Fruit fly (Drosophila melanogaster): Measurements from ENCODE around the gene CG3345.

The CG3345 gene

DNA sequence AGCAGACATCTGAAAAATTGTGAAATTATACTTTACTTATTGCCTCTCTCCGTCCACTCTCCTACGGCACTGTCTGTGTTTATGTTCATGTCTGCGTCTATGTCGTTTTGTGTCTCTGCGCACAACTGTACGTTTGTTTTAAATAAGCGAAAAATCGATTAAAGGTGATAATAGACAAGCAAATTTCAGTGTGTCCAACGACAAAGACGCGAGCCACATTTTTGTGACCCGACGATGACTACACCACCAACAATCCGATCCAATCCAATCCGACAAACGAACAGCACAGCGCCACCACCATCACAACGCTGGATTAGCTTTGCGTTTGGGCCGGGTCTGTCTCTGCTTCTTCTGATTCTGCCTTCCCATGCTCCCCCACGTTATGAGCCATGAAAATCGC lies 24.3 kb upstream of the CG3345 start:
- TF ChIP-seq Rel (GFP tag; optimal IDR thresholded peaks at IDR 0.05) (no peak), Rel (tag; optimal IDR thresholded peaks at IDR 0.05) (no peak), sv (GFP tag; optimal IDR thresholded peaks at IDR 0.05) (no peak), GATAd (GFP tag; optimal IDR thresholded peaks at IDR 0.05) (no peak), Mio (GFP tag; optimal IDR thresholded peaks at IDR 0.05) (no peak), OdsH (GFP tag; optimal IDR thresholded peaks at IDR 0.05) (no peak), foxo (GFP tag; optimal IDR thresholded peaks at IDR 0.05) (no peak), Dif (GFP tag; optimal IDR thresholded peaks at IDR 0.05; ENCODE audit: partially characterized antibody) (no peak), Vsx2 (GFP tag; optimal IDR thresholded peaks at IDR 0.05; ENCODE audit: partially characterized antibody) (no peak), CG9705 (GFP tag; optimal IDR thresholded peaks at IDR 0.05) (no peak), dsf (GFP tag; optimal IDR thresholded peaks at IDR 0.05; ENCODE audit: borderline replicate concordance) (no peak), psq (GFP tag; optimal IDR thresholded peaks at IDR 0.05) (no peak), CG32264 (GFP tag; optimal IDR thresholded peaks at IDR 0.05) (no peak), tai (GFP tag; optimal IDR thresholded peaks at IDR 0.05) (no peak), ey (GFP tag; optimal IDR thresholded peaks at IDR 0.05) (no peak), dl (GFP tag; optimal IDR thresholded peaks at IDR 0.05; ENCODE audit: insufficient read depth in 1 of 2, partially characterized antibody in 2 of 2) (no peak), br (GFP tag; optimal IDR thresholded peaks at IDR 0.05) (no peak), HLH106 (tag; optimal IDR thresholded peaks at IDR 0.05) (no peak), h (GFP tag; optimal IDR thresholded peaks at IDR 0.05) (no peak), brk (GFP tag; optimal IDR thresholded peaks at IDR 0.05) (no peak)

DNA sequence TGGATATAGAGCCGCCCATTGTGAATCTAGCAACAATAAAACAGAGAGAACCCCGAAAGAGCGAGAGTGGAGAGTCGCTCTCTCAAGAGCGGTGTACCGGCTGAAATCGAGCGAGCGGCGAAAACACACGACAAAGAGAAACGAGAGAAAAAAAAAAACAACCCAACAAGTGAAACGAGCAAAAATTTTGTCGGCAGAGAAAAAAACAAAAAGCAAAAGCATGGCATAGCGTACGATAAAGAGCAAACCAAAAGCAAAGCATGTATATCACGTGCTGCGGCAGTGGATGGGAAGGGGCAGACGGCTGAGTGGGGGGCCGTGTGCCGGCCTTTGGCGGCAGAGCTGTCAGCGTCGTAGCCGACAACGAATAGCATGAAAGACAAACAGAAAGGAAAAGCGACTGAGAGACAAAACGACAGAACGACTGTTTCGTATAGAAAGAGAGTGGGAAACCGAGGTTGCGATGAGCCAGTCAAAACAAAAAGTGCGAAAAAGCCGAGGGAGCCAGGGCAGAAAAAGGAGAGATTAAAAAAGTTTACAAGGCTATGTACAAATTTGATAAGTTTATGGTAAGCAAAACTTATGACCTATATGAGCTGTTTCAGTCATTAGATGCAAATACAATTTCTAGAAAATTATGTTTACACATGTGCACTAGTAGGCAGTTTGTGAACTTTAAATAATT lies 22.1 kb upstream of the CG3345 start:
- TF ChIP-seq ey (GFP tag; optimal IDR thresholded peaks at IDR 0.05) (no peak), fru (GFP tag; optimal IDR thresholded peaks at IDR 0.05) (no peak), Abd-B (GFP tag; optimal IDR thresholded peaks at IDR 0.05) (no peak), dmrt93B (GFP tag; optimal IDR thresholded peaks at IDR 0.05) (no peak), sv (GFP tag; optimal IDR thresholded peaks at IDR 0.05) (no peak), Vsx2 (GFP tag; optimal IDR thresholded peaks at IDR 0.05; ENCODE audit: partially characterized antibody) (no peak), jim (GFP tag; optimal IDR thresholded peaks at IDR 0.05) (peak; percentile 61), Hr83 (GFP tag; optimal IDR thresholded peaks at IDR 0.05; ENCODE audit: poor library complexity, severe bottlenecking) (peak; percentile 7), lola (GFP tag; optimal IDR thresholded peaks at IDR 0.05) (no peak), Sp1 (GFP tag; optimal IDR thresholded peaks at IDR 0.05) (peak; percentile 60), dsf (GFP tag; optimal IDR thresholded peaks at IDR 0.05; ENCODE audit: borderline replicate concordance) (no peak), Hnf4 (GFP tag; optimal IDR thresholded peaks at IDR 0.05) (no peak), N (GFP tag; optimal IDR thresholded peaks at IDR 0.05) (no peak), pan (optimal IDR thresholded peaks at IDR 0.05) (no peak), foxo (GFP tag; optimal IDR thresholded peaks at IDR 0.05) (peak in 1 of 2 experiments; percentile 51), sage (GFP tag; optimal IDR thresholded peaks at IDR 0.05) (peak; percentile 29), Dfd (GFP tag; optimal IDR thresholded peaks at IDR 0.05) (no peak), psq (GFP tag; optimal IDR thresholded peaks at IDR 0.05) (peak; percentile 99), Dif (GFP tag; optimal IDR thresholded peaks at IDR 0.05; ENCODE audit: partially characterized antibody) (peak; percentile 95), usp (GFP tag; optimal IDR thresholded peaks at IDR 0.05) (no peak), rgr (GFP tag; optimal IDR thresholded peaks at IDR 0.05) (no peak), br (GFP tag; optimal IDR thresholded peaks at IDR 0.05) (no peak), woc (GFP tag; optimal IDR thresholded peaks at IDR 0.05) (no peak), GATAd (GFP tag; optimal IDR thresholded peaks at IDR 0.05) (no peak), CrebA (GFP tag; optimal IDR thresholded peaks at IDR 0.05; ENCODE audit: borderline replicate concordance) (no peak), CG9705 (GFP tag; optimal IDR thresholded peaks at IDR 0.05) (no peak), HLH106 (tag; optimal IDR thresholded peaks at IDR 0.05) (no peak), dl (GFP tag; optimal IDR thresholded peaks at IDR 0.05; ENCODE audit: insufficient read depth in 1 of 2, partially characterized antibody in 2 of 2) (peak; percentile 68 to 92), CG32264 (GFP tag; optimal IDR thresholded peaks at IDR 0.05) (peak; percentile 26), h (GFP tag; optimal IDR thresholded peaks at IDR 0.05) (peak; percentile 21), Mio (GFP tag; optimal IDR thresholded peaks at IDR 0.05) (no peak), brk (GFP tag; optimal IDR thresholded peaks at IDR 0.05) (no peak), Rel (GFP tag; optimal IDR thresholded peaks at IDR 0.05) (no peak), Rel (tag; optimal IDR thresholded peaks at IDR 0.05) (no peak), Jra (GFP tag; optimal IDR thresholded peaks at IDR 0.05) (no peak), tai (GFP tag; optimal IDR thresholded peaks at IDR 0.05) (no peak)

All from whole organism, wandering third instar larva.